Worm (Caenorhabditis elegans) whole organism, L2 larva: ENCODE measurements around the gene clec-221.

Experiments
- ama-1 ChIP-seq: fragments of 150-350 bp; optimal IDR thresholded peaks from 2 replicates; lab custom pipeline; 2018; ENCODE audit warnings: inconsistent platforms
- elt-3 ChIP-seq: sonication (generic microtip); optimal IDR thresholded peaks from 2 replicates; lab custom pipeline; 2017; ENCODE audit warnings: missing biosample characterization, missing genetic modification characterization
- lin-39 ChIP-seq: fragments of 150-350 bp; optimal IDR thresholded peaks from 2 replicates; lab custom pipeline; 2014; ENCODE audit warnings: missing biosample characterization, missing genetic modification reagents, missing genetic modification characterization
- skn-1 ChIP-seq: sonication (generic microtip); optimal IDR thresholded peaks from 2 replicates; lab custom pipeline; 2017; ENCODE audit warnings: missing biosample characterization, missing genetic modification characterization
- snpc-4 ChIP-seq: fragments of 150-350 bp; optimal IDR thresholded peaks from 2 replicates; lab custom pipeline; 2014; ENCODE audit warnings: missing biosample characterization, missing genetic modification characterization
- ztf-4 ChIP-seq: fragments of 150-350 bp; optimal IDR thresholded peaks from 2 replicates; lab custom pipeline; 2014; ENCODE audit warnings: missing biosample characterization, missing genetic modification characterization

DNA sequence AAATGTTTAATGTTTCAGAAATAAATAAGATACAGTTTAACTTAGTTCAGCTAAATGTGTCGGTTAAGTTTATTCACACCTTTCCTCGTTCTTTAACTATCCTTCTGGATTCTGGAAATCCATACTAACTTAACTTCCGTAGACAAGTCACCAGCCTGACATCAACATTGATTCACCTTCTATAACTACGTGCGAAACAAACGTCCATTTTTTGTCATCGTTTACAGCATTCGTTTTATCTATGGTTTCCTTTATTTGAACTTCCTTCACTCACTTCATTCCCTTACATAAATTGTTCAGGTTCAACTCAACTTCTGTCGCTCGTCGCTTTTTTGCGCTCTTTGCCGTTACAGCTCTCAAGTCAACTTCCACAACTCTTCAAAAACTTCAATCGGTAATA is 13.1 kb downstream of the clec-221 start, which contains the start of gene F17C11.26:
- TF ChIP-seq ama-1 (lab: Kevin White, UChicago) (no peak), lin-39 (tag; lab: Kevin White, UChicago) (no peak), snpc-4 (tag; lab: Kevin White, UChicago) (no peak), ztf-4 (tag; lab: Kevin White, UChicago) (no peak), elt-3 (tag; lab: Kevin White, UChicago) (no peak), skn-1 (tag; lab: Kevin White, UChicago) (no peak)
